Fruit fly (Drosophila melanogaster): ENCODE results near the gene Cog4.

The Cog4 gene

DNA sequence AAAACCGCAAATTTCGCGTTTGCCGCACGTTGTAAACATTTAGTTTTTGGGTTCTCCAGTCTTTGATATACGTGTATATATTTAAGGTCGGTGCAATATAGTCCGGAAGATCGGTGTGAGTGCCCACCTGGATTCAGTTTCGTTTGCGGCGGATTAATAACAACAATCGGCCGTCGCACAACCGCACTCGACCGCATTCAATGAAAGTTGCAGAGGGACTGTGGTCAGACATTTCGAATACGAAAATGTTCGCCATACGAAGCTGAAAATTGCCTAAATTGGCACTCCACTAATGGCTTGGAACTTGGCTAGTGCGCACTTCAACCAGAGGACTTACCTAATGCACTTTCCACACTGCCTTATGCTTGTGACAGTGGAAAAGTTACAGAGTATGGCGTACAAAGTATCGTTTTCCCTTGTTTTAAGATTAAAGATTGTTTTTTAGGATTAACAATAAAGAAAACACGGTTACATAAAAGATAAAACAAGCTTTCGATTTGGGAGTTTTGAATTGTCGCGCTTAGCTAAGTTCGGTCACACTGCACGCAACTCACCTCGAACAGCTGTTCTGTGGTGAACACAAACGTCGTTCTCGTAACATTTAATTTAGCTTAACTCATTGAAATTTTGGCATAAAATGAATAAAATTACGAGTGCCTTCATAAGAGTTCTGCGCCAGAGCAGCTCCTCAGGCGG, 18.3 kb upstream of the Cog4 start, which contains the start of the genes Myo31DF and CG6094 (continued):
- TF ChIP-seq CG17186 (GFP tag; optimal IDR thresholded peaks at IDR 0.05), result peak; percentile 97
- no peak for TF ChIP-seq gsb (GFP tag; IDR thresholded peaks at IDR 0.05)
- TF ChIP-seq CG6175 (GFP tag; IDR thresholded peaks at IDR 0.05), result no peak
- TF ChIP-seq maf-S (GFP tag; optimal IDR thresholded peaks at IDR 0.05), result no peak
- 0 out of 2 replicates have a peak, but pooled peaks have one; percentile 13 for TF ChIP-seq sens-2 (GFP tag; IDR thresholded peaks at IDR 0.05)
- no peak for TF ChIP-seq trh (GFP tag; optimal IDR thresholded peaks at IDR 0.05)
- peak; percentile 9 for TF ChIP-seq CG3281 (GFP tag; optimal IDR thresholded peaks at IDR 0.05)
- no peak for TF ChIP-seq onecut (GFP tag; IDR thresholded peaks at IDR 0.05)
- TF ChIP-seq CG12104 (GFP tag; optimal IDR thresholded peaks at IDR 0.05), result no peak
- TF ChIP-seq chm (GFP tag; IDR thresholded peaks at IDR 0.05), result peak; percentile 78
- no peak for TF ChIP-seq CG7372 (GFP tag; IDR thresholded peaks at IDR 0.05)
- no peak for TF ChIP-seq toy (GFP tag; IDR thresholded peaks at IDR 0.05)
- TF ChIP-seq CG6689 (GFP tag; IDR thresholded peaks at IDR 0.05), result no peak
- TF ChIP-seq ab (GFP tag; optimal IDR thresholded peaks at IDR 0.05), result no peak
- TF ChIP-seq CG18262 (tag; optimal IDR thresholded peaks at IDR 0.05), result no peak
- TF ChIP-seq grau (tag; optimal IDR thresholded peaks at IDR 0.05), result peak; percentile 29
- no peak; the same call in none of the 2 replicates for TF ChIP-seq Dref (GFP tag; IDR thresholded peaks at IDR 0.05)
- no peak for TF ChIP-seq CG9437 (GFP tag; optimal IDR thresholded peaks at IDR 0.05)
- no peak for TF ChIP-seq CG4820 (GFP tag; optimal IDR thresholded peaks at IDR 0.05)
- peak; percentile 24 for TF ChIP-seq CG11398 (GFP tag; optimal IDR thresholded peaks at IDR 0.05)
- no peak for TF ChIP-seq Drgx (GFP tag; IDR thresholded peaks at IDR 0.05)
- TF ChIP-seq vnd (GFP tag; IDR thresholded peaks at IDR 0.05; ENCODE audit: partially characterized antibody), result peak; percentile 24; the same call in 1 of the 3 replicates
- no peak for TF ChIP-seq seq (GFP tag; IDR thresholded peaks at IDR 0.05)
- TF ChIP-seq CG10366 (GFP tag; IDR thresholded peaks at IDR 0.05), result no peak
- TF ChIP-seq al (GFP tag; IDR thresholded peaks at IDR 0.05), result 0 out of 2 replicates have a peak, but pooled peaks have one; percentile 4
- no peak for TF ChIP-seq CG17912 (GFP tag; optimal IDR thresholded peaks at IDR 0.05)
- peak; percentile 98 for TF ChIP-seq pzg (GFP tag; optimal IDR thresholded peaks at IDR 0.05)
- TF ChIP-seq Fer2 (tag; optimal IDR thresholded peaks at IDR 0.05), result no peak
- peak; percentile 1 for TF ChIP-seq salm (tag; optimal IDR thresholded peaks at IDR 0.05)
- TF ChIP-seq Side (GFP tag; optimal IDR thresholded peaks at IDR 0.05), result peak; percentile 51
- no peak for TF ChIP-seq YL-1 (GFP tag; optimal IDR thresholded peaks at IDR 0.05)
- TF ChIP-seq CG12236 (GFP tag; optimal IDR thresholded peaks at IDR 0.05), result no peak
- TF ChIP-seq CG13287 (GFP tag; IDR thresholded peaks at IDR 0.05; ENCODE audit: partially characterized antibody), result peak; percentile 31; the same call in 1 of the 2 replicates
- peak; percentile 49 for TF ChIP-seq Abd-B (GFP tag; optimal IDR thresholded peaks at IDR 0.05)
- TF ChIP-seq aop (GFP tag; IDR thresholded peaks at IDR 0.05), result no peak; the same call in 1 of the 2 replicates
- no peak for TF ChIP-seq CG2129 (GFP tag; IDR thresholded peaks at IDR 0.05; ENCODE audit: partially characterized antibody)
- no peak for TF ChIP-seq otp (GFP tag; IDR thresholded peaks at IDR 0.05)
- TF ChIP-seq corto (GFP tag; optimal IDR thresholded peaks at IDR 0.05), result no peak
- no peak for TF ChIP-seq Lpt (GFP tag; optimal IDR thresholded peaks at IDR 0.05)
- TF ChIP-seq CG2712 (tag; optimal IDR thresholded peaks at IDR 0.05), result peak; percentile 41
- no peak for TF ChIP-seq pfk (GFP tag; optimal IDR thresholded peaks at IDR 0.05)
- 0 out of 2 replicates have a peak, but pooled peaks have one; percentile 29 for TF ChIP-seq Scr (GFP tag; IDR thresholded peaks at IDR 0.05; ENCODE audit: partially characterized antibody)
- peak; percentile 39 for TF ChIP-seq Fer1 (GFP tag; optimal IDR thresholded peaks at IDR 0.05)
- TF ChIP-seq btn (GFP tag; optimal IDR thresholded peaks at IDR 0.05), result no peak
- TF ChIP-seq h (optimal IDR thresholded peaks at IDR 0.05), result no peak
- no peak for TF ChIP-seq ro (GFP tag; IDR thresholded peaks at IDR 0.05)
- TF ChIP-seq CG31365 (tag; optimal IDR thresholded peaks at IDR 0.05), result no peak
- peak; percentile 97 for TF ChIP-seq E2f2 (GFP tag; IDR thresholded peaks at IDR 0.05)
- TF ChIP-seq CG1832 (GFP tag; optimal IDR thresholded peaks at IDR 0.05), result no peak
- peak; percentile 45 for TF ChIP-seq CG17829 (tag; optimal IDR thresholded peaks at IDR 0.05)
- peak; percentile 24 for TF ChIP-seq mam (GFP tag; optimal IDR thresholded peaks at IDR 0.05)

All from whole organism, embryonic.